Fruit fly (Drosophila melanogaster) whole organism, embryonic: Measurements from ENCODE around the gene CG31821.
A peak's percentile ranks its signal among the peaks of the same experiment; 100 is the strongest.

Experiments
- CG10209 ChIP-seq: fragments of 200-800 bp; sonication (Bioruptor generic); optimal IDR thresholded peaks from 3 replicates; lab custom pipeline; 2017; ENCODE audit warnings: missing biosample characterization, mild to moderate bottlenecking, missing genetic modification characterization, missing genetic modification reagents
- CG10366 ChIP-seq: fragments of 200-800 bp; sonication (Bioruptor generic); IDR thresholded peaks from 2 replicates; pipeline ENCODE4 v1.3.6; 2022; ENCODE audit warnings: missing biosample characterization, missing genetic modification characterization
- CG12236 ChIP-seq: fragments of 200-800 bp; sonication (Bioruptor generic); optimal IDR thresholded peaks from 2 replicates; lab custom pipeline; 2016; ENCODE audit warnings: missing biosample characterization, missing genetic modification characterization
- CG1603 ChIP-seq: fragments of 200-800 bp; sonication (Bioruptor generic); optimal IDR thresholded peaks from 2 replicates; lab custom pipeline; 2019; ENCODE audit warnings: missing biosample characterization, mild to moderate bottlenecking, missing genetic modification characterization, moderate library complexity
- CG16813 ChIP-seq: fragments of 200-800 bp; sonication (Bioruptor generic); IDR thresholded peaks from 3 replicates; pipeline ENCODE4 v1.3.6; 2022; ENCODE audit warnings: missing biosample characterization, missing genetic modification characterization; ENCODE audit not compliant: partially characterized antibody
- CG17568 ChIP-seq: fragments of 200-800 bp; sonication (Bioruptor generic); optimal IDR thresholded peaks from 2 replicates; lab custom pipeline; 2018; ENCODE audit warnings: missing biosample characterization, mild to moderate bottlenecking, missing genetic modification characterization, moderate library complexity
- CG1792 ChIP-seq: fragments of 200-800 bp; sonication (Bioruptor generic); optimal IDR thresholded peaks from 2 replicates; lab custom pipeline; 2016; ENCODE audit warnings: missing biosample characterization, missing genetic modification characterization
- CG1832 ChIP-seq: fragments of 200-800 bp; sonication (Bioruptor generic); optimal IDR thresholded peaks from 2 replicates; lab custom pipeline; 2017; ENCODE audit warnings: missing biosample characterization, mild to moderate bottlenecking, missing genetic modification characterization, inconsistent platforms
- CG18764 ChIP-seq: fragments of 200-800 bp; sonication (Bioruptor generic); optimal IDR thresholded peaks from 3 replicates; lab custom pipeline; 2016; ENCODE audit warnings: missing biosample characterization, missing genetic modification characterization
- CG2712 ChIP-seq: fragments of 200-800 bp; optimal IDR thresholded peaks from 3 replicates; lab custom pipeline; 2019; ENCODE audit warnings: missing biosample characterization, mild to moderate bottlenecking, missing genetic modification characterization, moderate library complexity
- CG34422 ChIP-seq: fragments of 200-800 bp; sonication (Bioruptor generic); IDR thresholded peaks from 3 replicates; pipeline ENCODE4 v1.3.6; 2022; ENCODE audit warnings: missing biosample characterization, missing genetic modification characterization
- CG4404 ChIP-seq: fragments of 200-800 bp; sonication (Bioruptor generic); IDR thresholded peaks from 2 replicates; pipeline ENCODE4 v1.3.6; 2022; ENCODE audit warnings: missing biosample characterization, missing genetic modification characterization
- CG4424 ChIP-seq: fragments of 200-800 bp; sonication (Bioruptor generic); optimal IDR thresholded peaks from 3 replicates; lab custom pipeline; 2016; ENCODE audit warnings: missing biosample characterization, missing genetic modification characterization
- CG7928 ChIP-seq: fragments of 200-800 bp; sonication (Bioruptor generic); optimal IDR thresholded peaks from 2 replicates; lab custom pipeline; 2017; ENCODE audit warnings: missing biosample characterization, mild to moderate bottlenecking, missing genetic modification characterization
- Dref ChIP-seq: fragments of 200-800 bp; sonication (Bioruptor generic); IDR thresholded peaks from 2 replicates; pipeline ENCODE4 v1.3.6; 2022; ENCODE audit warnings: missing biosample characterization, missing genetic modification characterization
- E2f2 ChIP-seq: fragments of 200-800 bp; sonication (Bioruptor generic); IDR thresholded peaks from 2 replicates; pipeline ENCODE4 v1.3.6; 2022; ENCODE audit warnings: missing biosample characterization, missing genetic modification characterization
- H2.0 ChIP-seq: fragments of 200-800 bp; sonication (Bioruptor generic); IDR thresholded peaks from 2 replicates; pipeline ENCODE4 v1.3.6; 2022; ENCODE audit warnings: missing biosample characterization, missing genetic modification characterization
- HLH54F ChIP-seq: fragments of 200-800 bp; sonication (Bioruptor generic); optimal IDR thresholded peaks from 3 replicates; lab custom pipeline; 2016; ENCODE audit warnings: missing biosample characterization, missing genetic modification characterization
- HmgD ChIP-seq: fragments of 200-800 bp; sonication (Bioruptor generic); optimal IDR thresholded peaks from 3 replicates; lab custom pipeline; 2016; ENCODE audit warnings: missing biosample characterization, missing genetic modification characterization
- Hr39 ChIP-seq: fragments of >200 bp; optimal IDR thresholded peaks from 2 replicates; lab custom pipeline; 2017
- Lhr ChIP-seq: fragments of 200-800 bp; sonication (Bioruptor generic); optimal IDR thresholded peaks from 3 replicates; lab custom pipeline; 2017; ENCODE audit warnings: mild to moderate bottlenecking, missing biosample characterization, missing genetic modification reagents, missing genetic modification characterization
- Lim3 ChIP-seq: fragments of 200-800 bp; sonication (Bioruptor generic); IDR thresholded peaks from 2 replicates; pipeline ENCODE4 v1.3.6; 2022; ENCODE audit warnings: missing biosample characterization, missing genetic modification characterization
- Meics ChIP-seq: fragments of 200-800 bp; sonication (Bioruptor generic); optimal IDR thresholded peaks from 2 replicates; lab custom pipeline; 2017; ENCODE audit warnings: missing biosample characterization, mild to moderate bottlenecking, missing genetic modification characterization
- NFAT ChIP-seq: fragments of 200-800 bp; sonication (Bioruptor generic); IDR thresholded peaks from 2 replicates; pipeline ENCODE4 v1.3.6; 2022; ENCODE audit warnings: missing biosample characterization, missing genetic modification characterization
- NK7.1 ChIP-seq: fragments of 200-800 bp; sonication (Bioruptor generic); optimal IDR thresholded peaks from 3 replicates; lab custom pipeline; 2016; ENCODE audit warnings: missing biosample characterization, missing genetic modification characterization
- Nf-YC ChIP-seq: fragments of 200-800 bp; optimal IDR thresholded peaks from 3 replicates; lab custom pipeline; 2019; ENCODE audit warnings: missing biosample characterization, mild to moderate bottlenecking, missing genetic modification characterization, moderate library complexity
- Sin3A ChIP-seq: fragments of >200 bp; optimal IDR thresholded peaks from 2 replicates; lab custom pipeline; 2018
- Vsx1 ChIP-seq: fragments of 200-800 bp; sonication (Bioruptor generic); optimal IDR thresholded peaks from 2 replicates; lab custom pipeline; 2017; ENCODE audit warnings: missing biosample characterization, mild to moderate bottlenecking, missing genetic modification characterization, missing genetic modification reagents
- al ChIP-seq: fragments of 200-800 bp; sonication (Bioruptor generic); IDR thresholded peaks from 2 replicates; pipeline ENCODE4 v1.3.6; 2022; ENCODE audit warnings: missing biosample characterization, missing genetic modification characterization
- amos ChIP-seq: fragments of 200-800 bp; sonication (Bioruptor generic); IDR thresholded peaks from 2 replicates; pipeline ENCODE4 v1.3.6; 2022; ENCODE audit warnings: missing biosample characterization, missing genetic modification characterization; ENCODE audit not compliant: partially characterized antibody
- dm ChIP-seq: fragments of 200-800 bp; sonication (Bioruptor generic); optimal IDR thresholded peaks from 3 replicates; lab custom pipeline; 2016; ENCODE audit warnings: missing biosample characterization, missing genetic modification characterization
- dmrt99B ChIP-seq: fragments of 200-800 bp; sonication (Bioruptor generic); optimal IDR thresholded peaks from 2 replicates; lab custom pipeline; 2018; ENCODE audit warnings: missing biosample characterization, mild to moderate bottlenecking, missing genetic modification characterization, moderate library complexity
- emc ChIP-seq: fragments of 200-800 bp; sonication (Bioruptor generic); optimal IDR thresholded peaks from 2 replicates; lab custom pipeline; 2016; ENCODE audit warnings: missing biosample characterization, missing genetic modification characterization
- grn ChIP-seq: fragments of 200-800 bp; sonication (Bioruptor generic); optimal IDR thresholded peaks from 3 replicates; lab custom pipeline; 2017; ENCODE audit warnings: missing biosample characterization, missing genetic modification characterization
- lov ChIP-seq, 2 experiments: fragments of 200-800 bp in 1 of 2; fragments of >200 bp in 1 of 2; sonication (Bioruptor generic) in 1 of 2; IDR thresholded peaks in 1 of 2; optimal IDR thresholded peaks in 1 of 2; 2 replicates in 1 of 2; 3 replicates in 1 of 2; pipeline versions ENCODE4 v1.3.6 to Lab custom; 2017 to 2022; ENCODE audit warnings: missing biosample characterization in 1 of 2, missing genetic modification characterization in 1 of 2
- mirr ChIP-seq: fragments of 200-800 bp; sonication (Bioruptor generic); optimal IDR thresholded peaks from 3 replicates; lab custom pipeline; 2018; ENCODE audit warnings: missing biosample characterization, mild to moderate bottlenecking, missing genetic modification characterization
- nerfin-2 ChIP-seq: fragments of 200-800 bp; sonication (Bioruptor generic); IDR thresholded peaks from 2 replicates; pipeline ENCODE4 v1.3.6; 2022; ENCODE audit warnings: missing biosample characterization, missing genetic modification characterization; ENCODE audit not compliant: partially characterized antibody
- nom ChIP-seq: fragments of 200-800 bp; sonication (Bioruptor generic); optimal IDR thresholded peaks from 2 replicates; lab custom pipeline; 2017; ENCODE audit warnings: missing biosample characterization, missing genetic modification characterization, mild to moderate bottlenecking, moderate library complexity, missing genetic modification reagents
- onecut ChIP-seq: fragments of 200-800 bp; sonication (Bioruptor generic); IDR thresholded peaks from 2 replicates; pipeline ENCODE4 v1.3.6; 2022; ENCODE audit warnings: missing biosample characterization, missing genetic modification characterization
- prd ChIP-seq, 3 experiments: fragments of >200 bp in 2 of 3; fragments of 200-800 bp in 1 of 3; sonication (Bioruptor generic) in 1 of 3; optimal IDR thresholded peaks in 2 of 3; IDR thresholded peaks in 1 of 3; 2 replicates in 2 of 3; 3 replicates in 1 of 3; pipeline versions ENCODE4 v1.3.6 to Lab custom; 2017 to 2022; ENCODE audit warnings: missing biosample characterization in 1 of 3, missing genetic modification characterization in 1 of 3
- pros ChIP-seq: fragments of 200-800 bp; sonication (Bioruptor generic); optimal IDR thresholded peaks from 3 replicates; lab custom pipeline; 2019; ENCODE audit warnings: missing biosample characterization, mild to moderate bottlenecking, missing genetic modification characterization, moderate library complexity
- pum ChIP-seq: fragments of 200-800 bp; sonication (Bioruptor generic); optimal IDR thresholded peaks from 2 replicates; lab custom pipeline; 2016; ENCODE audit warnings: missing biosample characterization, missing genetic modification characterization
- shn ChIP-seq: fragments of 200-800 bp; sonication (Bioruptor generic); optimal IDR thresholded peaks from 3 replicates; lab custom pipeline; 2016; ENCODE audit warnings: missing biosample characterization, missing genetic modification characterization
- sna ChIP-seq: fragments of 200-800 bp; sonication (Bioruptor generic); IDR thresholded peaks from 2 replicates; pipeline ENCODE4 v1.3.6; 2022; ENCODE audit warnings: missing biosample characterization, missing genetic modification characterization; ENCODE audit not compliant: partially characterized antibody
- stwl ChIP-seq: fragments of 200-800 bp; sonication (Bioruptor generic); optimal IDR thresholded peaks from 3 replicates; lab custom pipeline; 2018; ENCODE audit warnings: missing biosample characterization, mild to moderate bottlenecking, missing genetic modification characterization, moderate library complexity
- tup ChIP-seq: fragments of 200-800 bp; sonication (Bioruptor generic); optimal IDR thresholded peaks from 2 replicates; lab custom pipeline; 2016; ENCODE audit warnings: missing biosample characterization, mild to moderate bottlenecking, missing genetic modification characterization, moderate library complexity
- wek ChIP-seq: fragments of 200-800 bp; sonication (Bioruptor generic); optimal IDR thresholded peaks from 3 replicates; lab custom pipeline; 2018; ENCODE audit warnings: missing biosample characterization, mild to moderate bottlenecking, missing genetic modification characterization, moderate library complexity
- zen ChIP-seq: fragments of 200-800 bp; sonication (Bioruptor generic); optimal IDR thresholded peaks from 3 replicates; lab custom pipeline; 2018; ENCODE audit warnings: missing biosample characterization, mild to moderate bottlenecking, missing genetic modification characterization, moderate library complexity

Gene CG31821

dm6 chr2L:15912901-15913673, 10.9 kb upstream of the CG31821 start (continued):
- TF ChIP-seq amos (peak; percentile 23; the same call in 1 of the 2 replicates), mirr (peak; percentile 98), nerfin-2 (GFP tag; lab: Robert Waterston, UW) (no peak), CG34422 (GFP tag; lab: Robert Waterston, UW) (peak; percentile 7; the same call in 1 of the 3 replicates), CG1832 (GFP tag; lab: Kevin White, UChicago) (no peak), CG1603 (tag; lab: Kevin White, UChicago) (peak; percentile 35), onecut (GFP tag; lab: Robert Waterston, UW) (no peak; the same call in 1 of the 2 replicates), Meics (GFP tag; lab: Kevin White, UChicago) (peak; percentile 77), CG17568 (GFP tag; lab: Kevin White, UChicago) (no peak), CG16813 (GFP tag; lab: Robert Waterston, UW) (no peak), dm (GFP tag; lab: Kevin White, UChicago) (no peak), al (GFP tag; lab: Robert Waterston, UW) (peak; percentile 67), Lim3 (0 out of 2 replicates have a peak, but pooled peaks have one; percentile 15), pros (GFP tag; lab: Kevin White, UChicago) (peak; percentile 31), Hr39 (lab: Kevin White, UChicago) (no peak), CG10366 (GFP tag; lab: Robert Waterston, UW) (peak; percentile 36; the same call in 1 of the 2 replicates), HmgD (GFP tag; lab: Kevin White, UChicago) (peak; percentile 29), stwl (no peak), Lhr (GFP tag; lab: Kevin White, UChicago) (no peak), CG10209 (peak; percentile 81), zen (tag; lab: Kevin White, UChicago) (peak; percentile 25), dmrt99B (tag; lab: Kevin White, UChicago) (peak; percentile 86), prd (optimal IDR thresholded peaks at IDR 0.05; lab: Kevin White, UChicago) (no peak), prd (GFP tag; IDR thresholded peaks at IDR 0.05; lab: Robert Waterston, UW) (peak; percentile 63), CG18764 (peak; percentile 24), CG12236 (GFP tag; lab: Kevin White, UChicago) (no peak), pum (GFP tag; lab: Kevin White, UChicago) (peak; percentile 7), emc (GFP tag; lab: Kevin White, UChicago) (no peak), CG7928 (no peak), nom (GFP tag; lab: Kevin White, UChicago) (no peak), NK7.1 (GFP tag; lab: Kevin White, UChicago) (no peak), H2.0 (no peak), Vsx1 (GFP tag; lab: Kevin White, UChicago) (peak; percentile 93), wek (GFP tag; lab: Kevin White, UChicago) (peak; percentile 62), Sin3A (lab: Kevin White, UChicago) (no peak), sna (GFP tag; lab: Robert Waterston, UW) (no peak), CG2712 (tag; lab: Kevin White, UChicago) (peak; percentile 90), CG1792 (GFP tag; lab: Kevin White, UChicago) (no peak), shn (GFP tag; lab: Kevin White, UChicago) (no peak), NFAT (GFP tag; lab: Robert Waterston, UW) (no peak; the same call in 1 of the 2 replicates), tup (GFP tag; lab: Kevin White, UChicago) (no peak), HLH54F (GFP tag; lab: Kevin White, UChicago) (no peak), lov (optimal IDR thresholded peaks at IDR 0.05; lab: Kevin White, UChicago) (no peak), lov (GFP tag; IDR thresholded peaks at IDR 0.05; lab: Robert Waterston, UW) (no peak), Dref (no peak), CG4424 (GFP tag; lab: Kevin White, UChicago) (peak; percentile 79), grn (no peak), Nf-YC (tag; lab: Kevin White, UChicago) (peak; percentile 69), CG4404 (GFP tag; lab: Robert Waterston, UW) (no peak), E2f2 (GFP tag; lab: Robert Waterston, UW) (no peak; the same call in 1 of the 2 replicates)
